Worm (Caenorhabditis elegans): Measurements from ENCODE around the gene M02A10.1.

The M02A10.1 gene

ce11 chrX:736989-737388, 30.4 kb downstream of the M02A10.1 start:
- TF ChIP-seq php-3 (GFP tag; IDR thresholded peaks at IDR 0.05) (no peak), lin-29 (GFP tag; IDR thresholded peaks at IDR 0.05) (no peak), daf-16 (GFP tag; optimal IDR thresholded peaks at IDR 0.05) (no peak), daf-16 (tag; optimal IDR thresholded peaks at IDR 0.05) (no peak), pqm-1 (tag; optimal IDR thresholded peaks at IDR 0.05) (no peak), nhr-28 (tag; optimal IDR thresholded peaks at IDR 0.05) (no peak), lin-1 (GFP tag; IDR thresholded peaks at IDR 0.05) (no peak), fos-1 (tag; optimal IDR thresholded peaks at IDR 0.05) (no peak), attf-4 (tag; optimal IDR thresholded peaks at IDR 0.05) (no peak), ztf-11 (tag; optimal IDR thresholded peaks at IDR 0.05) (no peak), R02D3.7 (tag; optimal IDR thresholded peaks at IDR 0.05) (no peak), ceh-20 (GFP tag; IDR thresholded peaks at IDR 0.05) (no peak), unc-39 (tag; optimal IDR thresholded peaks at IDR 0.05) (no peak), nhr-111 (GFP tag; optimal IDR thresholded peaks at IDR 0.05) (no peak), Y48G9A.11 (GFP tag; IDR thresholded peaks at IDR 0.05) (no peak), set-16 (GFP tag; IDR thresholded peaks at IDR 0.05) (no peak), hmg-1.1 (GFP tag; IDR thresholded peaks at IDR 0.05) (no peak), lin-39 (tag; optimal IDR thresholded peaks at IDR 0.05) (no peak), nhr-6 (tag; optimal IDR thresholded peaks at IDR 0.05) (no peak)

ce11 chrX:748319-748718, 41.7 kb downstream of the M02A10.1 start:
- TF ChIP-seq unc-62 (GFP tag; optimal IDR thresholded peaks at IDR 0.05 in 1 of 2) (peak in 1 of 2 experiments; percentile 57), unc-62 (tag; optimal IDR thresholded peaks at IDR 0.05) (no peak), madf-9 (GFP tag; conservative IDR thresholded peaks at IDR 0.05) (no peak), F26F4.8 (GFP tag; conservative IDR thresholded peaks at IDR 0.05) (no peak), pqm-1 (tag; optimal IDR thresholded peaks at IDR 0.05) (no peak), mep-1 (tag; optimal IDR thresholded peaks at IDR 0.05) (no peak), aha-1 (tag) (peak; percentile 88), tag-97 (GFP tag; IDR thresholded peaks at IDR 0.05) (no peak), mes-2 (tag; optimal IDR thresholded peaks at IDR 0.05; ENCODE audit: poor library complexity, severe bottlenecking) (no peak), ceh-82 (tag; optimal IDR thresholded peaks at IDR 0.05) (no peak), ceh-32 (tag; optimal IDR thresholded peaks at IDR 0.05; ENCODE audit: poor library complexity) (no peak)
